Worm (Caenorhabditis elegans): ENCODE data around the gene him-18.

ce11 chrIII:4677466-4677865 is 37.5 kb downstream of the him-18 start, which contains the start of gene srg-10:
- no peak for TF ChIP-seq pha-4 (GFP tag; IDR thresholded peaks at IDR 0.05)
- no peak for TF ChIP-seq pha-4 (tag; optimal IDR thresholded peaks at IDR 0.05)
- TF ChIP-seq egl-27 (tag; optimal IDR thresholded peaks at IDR 0.05) = no peak
- no peak for TF ChIP-seq snpc-4 (tag; optimal IDR thresholded peaks at IDR 0.05)
- TF ChIP-seq Y105C5A.15 (GFP tag; IDR thresholded peaks at IDR 0.05) = no peak
- TF ChIP-seq vab-7 (GFP tag; IDR thresholded peaks at IDR 0.05) = no peak
- no peak for TF ChIP-seq lin-39 (tag; optimal IDR thresholded peaks at IDR 0.05)
- TF ChIP-seq fos-1 (tag; optimal IDR thresholded peaks at IDR 0.05) = no peak

Measured in whole organism, L4 larva.